Fruit fly (Drosophila melanogaster) S2 (cell line): ENCODE data around the gene ova.

Experiments
- CG8478 ChIP-seq: fragments of >200 bp; optimal IDR thresholded peaks from 2 replicates; lab custom pipeline; 2018
- CTCF ChIP-seq, 2 experiments: fragments of >200 bp; optimal IDR thresholded peaks; 2 replicates each; lab custom pipeline; 2018

DNA sequence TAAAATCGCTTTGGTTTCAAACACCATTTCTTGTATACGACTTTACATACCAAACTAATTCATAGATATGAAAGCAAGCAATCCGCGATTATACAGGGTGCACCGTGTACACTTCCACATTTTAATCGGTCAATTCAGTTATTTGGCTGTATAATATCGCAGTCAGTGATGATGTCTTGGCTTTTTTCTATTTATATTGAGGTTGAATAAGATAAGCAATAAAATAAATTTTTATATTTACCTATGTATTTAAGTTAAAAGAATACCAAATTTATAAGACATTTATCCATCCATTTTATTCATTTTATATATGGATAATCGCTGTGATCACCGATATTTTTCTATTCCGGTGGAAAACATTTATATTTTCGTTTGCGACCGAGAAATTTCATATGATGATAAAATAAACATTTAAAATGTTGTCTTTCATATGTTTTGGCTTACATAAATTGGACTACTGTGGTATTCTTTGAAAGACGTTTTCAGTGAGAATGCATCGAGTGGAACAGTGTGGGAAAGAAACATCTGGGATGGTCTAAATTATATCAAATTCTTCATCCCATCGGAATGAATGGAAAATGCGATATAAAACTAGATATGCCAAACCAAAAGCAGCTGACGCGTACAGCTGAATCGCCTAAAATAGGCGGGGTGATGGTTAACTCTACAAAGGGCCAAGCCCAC, 4.6 kb downstream of the ova start, which contains the start of gene CG5708:
- TF ChIP-seq CG8478 (lab: Kevin White, UChicago) = no peak
- TF ChIP-seq CTCF (optimal IDR thresholded peaks at IDR 0.05; lab: Kevin White, UChicago) = no peak
